Worm (Caenorhabditis elegans) whole organism, late embryonic: ENCODE results near the gene T05A12.4.

ENCODE experiments used
- C08G9.2 ChIP-seq: sonication (generic microtip); optimal IDR thresholded peaks from 2 replicates; lab custom pipeline; 2016; ENCODE audit warnings: mild to moderate bottlenecking, missing genetic modification characterization, moderate library complexity, missing compliant biosample characterization
- ahr-1 ChIP-seq: sonication (generic microtip); optimal IDR thresholded peaks from 2 replicates; lab custom pipeline; 2016; ENCODE audit warnings: missing genetic modification characterization, missing compliant biosample characterization
- ama-1 ChIP-seq: fragments of 150-350 bp; optimal IDR thresholded peaks from 2 replicates; lab custom pipeline; 2014
- ceh-19 ChIP-seq: fragments of 200-800 bp; sonication (Bioruptor generic); optimal IDR thresholded peaks from 2 replicates; lab custom pipeline; 2018; ENCODE audit warnings: mild to moderate bottlenecking, missing genetic modification characterization, missing compliant biosample characterization
- ceh-22 ChIP-seq: sonication (generic microtip); optimal IDR thresholded peaks from 2 replicates; lab custom pipeline; 2017; ENCODE audit warnings: missing biosample characterization, missing genetic modification characterization
- ceh-24 ChIP-seq: sonication (generic microtip); optimal IDR thresholded peaks from 2 replicates; lab custom pipeline; 2016; ENCODE audit warnings: mild to moderate bottlenecking, missing genetic modification characterization, missing compliant biosample characterization
- ceh-31 ChIP-seq: sonication (generic microtip); optimal IDR thresholded peaks from 2 replicates; lab custom pipeline; 2016; ENCODE audit warnings: missing genetic modification characterization, missing compliant biosample characterization
- ceh-48 ChIP-seq: sonication (generic microtip); optimal IDR thresholded peaks from 2 replicates; lab custom pipeline; 2016; ENCODE audit warnings: missing genetic modification characterization, inconsistent platforms, missing compliant biosample characterization
- elt-2 ChIP-seq: sonication (generic microtip); optimal IDR thresholded peaks from 2 replicates; lab custom pipeline; 2016; ENCODE audit warnings: missing genetic modification reagents, missing genetic modification characterization, missing compliant biosample characterization
- ets-4 ChIP-seq: sonication (generic microtip); optimal IDR thresholded peaks from 2 replicates; lab custom pipeline; 2016; ENCODE audit warnings: missing genetic modification characterization, missing compliant biosample characterization
- gmeb-2 ChIP-seq: sonication (generic microtip); optimal IDR thresholded peaks from 2 replicates; lab custom pipeline; 2016; ENCODE audit warnings: missing genetic modification characterization, inconsistent platforms, missing compliant biosample characterization
- hlh-30 ChIP-seq: sonication (generic microtip); optimal IDR thresholded peaks from 2 replicates; lab custom pipeline; 2017; ENCODE audit warnings: antibody characterized with exemption, missing genetic modification characterization, missing compliant biosample characterization; ENCODE audit not compliant: insufficient read depth
- hlh-6 ChIP-seq: sonication (generic microtip); optimal IDR thresholded peaks from 2 replicates; lab custom pipeline; 2016; ENCODE audit warnings: missing genotype, missing genetic modification characterization, missing compliant biosample characterization
- lin-11 ChIP-seq: fragments of 200-800 bp; sonication (Bioruptor generic); optimal IDR thresholded peaks from 2 replicates; lab custom pipeline; 2018; ENCODE audit warnings: mild to moderate bottlenecking, missing genetic modification characterization, missing compliant biosample characterization
- madf-2 ChIP-seq: sonication (generic microtip); optimal IDR thresholded peaks from 2 replicates; lab custom pipeline; 2017; ENCODE audit warnings: missing genetic modification characterization, missing compliant biosample characterization
- mec-3 ChIP-seq: sonication (generic microtip); optimal IDR thresholded peaks from 2 replicates; lab custom pipeline; 2016; ENCODE audit warnings: borderline replicate concordance, missing genetic modification characterization, missing compliant biosample characterization
- nfya-1 ChIP-seq: sonication (generic microtip); optimal IDR thresholded peaks from 2 replicates; lab custom pipeline; 2017; ENCODE audit warnings: missing genetic modification characterization, mild to moderate bottlenecking, missing compliant biosample characterization, antibody characterized with exemption, moderate library complexity
- pax-1 ChIP-seq: fragments of 150-350 bp; optimal IDR thresholded peaks from 2 replicates; lab custom pipeline; 2014; ENCODE audit warnings: missing biosample characterization, missing genetic modification characterization
- sdc-2 ChIP-seq: sonication (generic microtip); optimal IDR thresholded peaks from 2 replicates; lab custom pipeline; 2016; ENCODE audit warnings: missing genotype, missing genetic modification characterization, missing compliant biosample characterization
- sox-2 ChIP-seq: fragments of 200-800 bp; sonication (Bioruptor generic); IDR thresholded peaks from 2 replicates; pipeline ENCODE4 v1.3.6; 2022; ENCODE audit warnings: missing genetic modification reagents, missing genetic modification characterization, missing compliant biosample characterization
- tbx-7 ChIP-seq: sonication (generic microtip); optimal IDR thresholded peaks from 2 replicates; lab custom pipeline; 2016; ENCODE audit warnings: missing genotype, missing genetic modification characterization, missing compliant biosample characterization
- unc-3 ChIP-seq, 2 experiments: fragments of 200-800 bp in 1 of 2; sonication (Bioruptor generic) in 1 of 2; sonication (generic microtip) in 1 of 2; conservative IDR thresholded peaks in 1 of 2; optimal IDR thresholded peaks in 1 of 2; 2 replicates each; pipeline versions ENCODE4 v1.3.6 to Lab custom; 2016 to 2022; ENCODE audit warnings: missing compliant biosample characterization in 2 of 2, missing genetic modification characterization in 2 of 2, missing genetic modification reagents in 1 of 2
- unc-42 ChIP-seq: sonication (generic microtip); optimal IDR thresholded peaks from 2 replicates; lab custom pipeline; 2016; ENCODE audit warnings: missing genotype, missing genetic modification characterization, missing compliant biosample characterization
- zip-5 ChIP-seq: sonication (generic microtip); optimal IDR thresholded peaks from 2 replicates; lab custom pipeline; 2016; ENCODE audit warnings: missing genetic modification characterization, missing compliant biosample characterization
- ztf-16 ChIP-seq: sonication (generic microtip); optimal IDR thresholded peaks from 2 replicates; lab custom pipeline; 2017; ENCODE audit warnings: missing genetic modification characterization, missing compliant biosample characterization

The T05A12.4 gene

DNA sequence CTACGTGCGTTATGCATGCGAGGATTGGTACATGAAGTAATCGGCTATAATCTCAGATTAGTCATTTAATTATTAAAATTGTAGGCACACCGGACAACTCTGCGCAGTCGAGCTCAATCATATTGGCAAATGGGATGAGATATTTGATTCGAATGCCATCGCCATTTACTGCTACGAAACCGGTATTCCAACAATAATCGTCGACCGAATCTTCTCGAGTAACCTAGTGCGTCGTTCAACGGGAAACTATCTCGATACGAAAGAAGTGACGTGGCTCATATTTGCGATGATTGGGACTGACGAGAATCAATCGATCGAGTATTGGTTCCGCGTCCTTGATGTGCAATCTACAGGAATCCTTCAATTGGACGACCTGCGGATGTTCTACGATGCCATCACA lies 16.9 kb downstream of the T05A12.4 start:
- TF ChIP-seq nfya-1 (tag; lab: Kevin White, UChicago), result no peak
- no peak for TF ChIP-seq zip-5 (tag; lab: Kevin White, UChicago)
- TF ChIP-seq ets-4 (tag; lab: Kevin White, UChicago), result no peak
- TF ChIP-seq hlh-6 (tag; lab: Kevin White, UChicago), result no peak
- TF ChIP-seq elt-2 (tag; lab: Kevin White, UChicago), result no peak
- no peak for TF ChIP-seq ztf-16 (tag; lab: Kevin White, UChicago)
- TF ChIP-seq tbx-7, result no peak

ce11 chrIV:6905428-6905827 lies 17.7 kb downstream of the T05A12.4 start:
- TF ChIP-seq gmeb-2 (tag; lab: Kevin White, UChicago), result no peak

DNA sequence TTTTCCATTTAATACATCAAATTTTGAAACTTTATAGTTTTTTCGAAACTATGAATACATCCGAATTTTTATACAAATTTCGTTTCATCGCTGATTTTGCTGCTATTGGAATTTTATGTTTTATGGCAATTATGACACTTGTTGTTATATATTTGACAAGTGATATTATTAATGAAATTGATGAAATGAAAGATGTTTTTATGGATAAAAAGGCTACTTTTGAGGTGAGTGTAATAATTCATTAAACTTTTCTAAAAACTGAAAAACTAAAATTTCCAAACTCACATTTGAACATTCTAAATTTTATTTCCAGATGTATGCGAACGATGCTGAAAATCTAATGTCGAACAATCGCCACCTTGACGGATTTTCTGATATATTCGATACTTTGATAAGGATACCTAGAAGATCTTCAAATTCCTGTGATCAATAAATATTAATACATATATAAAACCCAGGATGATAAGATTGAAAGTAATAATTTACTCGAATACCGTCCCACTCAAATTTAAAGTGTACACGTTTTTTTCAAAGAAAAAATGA lies 18.3 kb downstream of the T05A12.4 start, which contains the start of the genes T22D1.17 and T22D1.8:
Gene T22D1.17 (plus strand): TSS at position 51 of the 543 bp plus-strand sequence.
Gene T22D1.8 (minus strand): TSS at position 402 of the 543 bp plus-strand sequence.
- TF ChIP-seq unc-3 (GFP tag; conservative IDR thresholded peaks at IDR 0.05; lab: Robert Waterston, UW) (no peak), unc-3 (tag; optimal IDR thresholded peaks at IDR 0.05; lab: Kevin White, UChicago) (no peak), tbx-7 (no peak), sox-2 (GFP tag; lab: Robert Waterston, UW) (no peak), unc-42 (tag; lab: Kevin White, UChicago) (no peak), ceh-24 (no peak), ceh-19 (GFP tag; lab: Kevin White, UChicago) (no peak), ahr-1 (tag; lab: Kevin White, UChicago) (no peak), ceh-31 (tag; lab: Kevin White, UChicago) (no peak), pax-1 (no peak), sdc-2 (tag; lab: Kevin White, UChicago) (no peak)
- TF ChIP-seq, all 69 proteins: peak for 0

DNA sequence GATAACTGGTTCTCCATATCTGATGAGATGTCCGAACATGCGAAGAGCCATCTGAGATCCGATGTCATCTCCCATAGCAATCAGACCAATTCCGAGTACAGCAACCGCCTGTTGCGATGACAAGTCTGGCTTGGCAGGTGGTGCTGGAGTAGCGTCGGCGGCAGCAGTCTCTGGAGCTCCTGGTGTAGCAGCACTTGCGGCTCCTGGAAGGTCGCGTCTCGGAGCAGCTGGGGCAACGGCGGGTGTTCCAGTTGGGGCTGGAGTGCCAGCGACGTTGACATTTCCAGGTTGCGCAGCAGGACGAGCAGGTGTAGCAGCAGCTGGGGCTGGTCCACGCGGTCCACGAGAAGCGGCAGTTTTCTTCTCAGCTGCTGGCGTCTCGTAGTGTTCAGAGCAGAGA lies 19.7 kb downstream of the T05A12.4 start:
- TF ChIP-seq madf-2 (tag; lab: Kevin White, UChicago) (no peak), ztf-16 (tag; lab: Kevin White, UChicago) (no peak), gmeb-2 (tag; lab: Kevin White, UChicago) (no peak), ama-1 (lab: Kevin White, UChicago) (no peak), C08G9.2 (tag; lab: Kevin White, UChicago) (peak; percentile 28), mec-3 (peak; percentile 24)

DNA sequence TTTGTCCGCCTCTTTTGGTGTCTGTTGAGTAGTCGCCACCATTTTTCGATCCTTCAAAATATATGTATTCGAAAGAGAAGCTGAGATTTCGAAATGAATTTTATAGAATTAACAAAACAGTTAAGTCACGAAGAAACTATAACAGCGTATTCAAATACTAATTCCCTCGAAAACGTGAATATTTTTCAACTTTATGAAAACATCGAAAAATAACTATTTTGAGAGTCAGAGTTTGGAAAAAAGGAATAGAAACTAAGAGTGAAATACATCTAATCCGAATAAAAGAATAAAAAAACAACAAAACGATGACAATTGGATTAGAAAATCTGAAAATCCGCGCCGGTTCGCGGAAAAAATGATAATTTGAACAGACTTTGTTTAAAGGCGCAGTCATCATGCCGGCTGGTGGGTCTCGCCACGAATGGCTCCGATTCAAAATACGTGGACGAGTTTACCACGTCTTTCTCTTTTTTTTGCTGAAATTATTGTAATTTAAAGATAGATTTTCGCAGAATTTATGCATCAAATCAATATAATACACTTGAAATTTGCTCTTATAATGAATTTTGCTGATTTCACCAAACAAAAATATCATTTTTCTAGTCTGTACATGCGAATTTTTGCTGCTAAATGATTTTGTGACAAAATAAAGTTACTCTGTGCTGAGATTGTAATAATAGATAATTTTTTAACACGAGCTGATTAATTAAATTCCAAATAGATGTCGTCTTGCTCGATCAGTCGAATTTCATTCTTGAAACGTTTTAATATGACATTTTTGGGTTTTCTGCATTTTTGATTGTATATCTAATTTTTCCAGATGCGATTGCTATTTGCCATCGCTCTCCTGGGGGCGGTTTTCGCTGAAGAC lies 22.4 kb downstream of the T05A12.4 start, which contains the start of the genes rpn-1 and ribo-1:
Gene rpn-1 (minus strand): TSS at position 51 of the 871 bp plus-strand sequence.
Gene ribo-1 (plus strand): TSS at position 821 of the 871 bp plus-strand sequence.
- no peak for TF ChIP-seq ceh-22
- no peak for TF ChIP-seq ztf-16 (tag; lab: Kevin White, UChicago)
- no peak for TF ChIP-seq hlh-30 (tag; lab: Kevin White, UChicago)
- TF ChIP-seq ceh-48 (tag; lab: Kevin White, UChicago), result no peak
- TF ChIP-seq lin-11 (tag; lab: Kevin White, UChicago), result no peak
- TF ChIP-seq, all 69 proteins: peak for 0

DNA sequence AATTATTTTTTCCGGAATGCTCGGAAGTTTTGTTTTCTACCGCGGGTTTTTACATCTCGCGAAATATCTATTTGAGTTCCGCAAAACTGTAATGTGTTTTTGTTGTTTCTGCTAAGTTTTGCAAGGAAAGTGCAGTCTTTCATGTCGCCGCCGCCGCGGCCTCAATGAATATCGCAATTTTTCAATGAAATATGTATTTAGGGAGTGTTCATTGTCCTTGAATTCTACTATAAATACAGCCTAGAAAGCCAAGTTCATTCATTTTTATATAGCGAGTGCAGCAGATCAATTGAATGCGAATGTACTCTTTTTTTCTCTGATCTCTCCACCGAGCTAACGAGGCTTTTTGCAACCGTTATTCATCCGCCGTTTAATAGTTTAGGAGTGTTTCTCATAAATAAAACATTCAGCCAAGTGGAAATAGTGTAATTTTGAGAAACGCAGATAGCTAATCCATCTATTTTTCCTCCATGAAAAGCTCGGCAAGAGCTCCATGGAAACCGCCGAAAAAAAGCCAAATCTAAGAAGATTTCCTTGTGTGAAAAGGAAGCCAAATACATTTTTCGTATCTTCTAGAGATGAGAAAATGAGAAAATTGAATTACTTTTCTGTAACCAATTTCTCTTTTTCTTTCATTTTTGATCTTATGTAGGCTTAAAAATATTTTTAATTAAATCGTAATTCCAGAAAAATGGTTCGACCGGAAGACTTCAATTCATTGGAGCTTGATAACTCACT lies 25.3 kb downstream of the T05A12.4 start, which contains the start of gene T22D1.3:
Gene T22D1.3 (plus strand): TSS at position 688 of the 738 bp plus-strand sequence.
- TF ChIP-seq ztf-16 (tag; lab: Kevin White, UChicago), result no peak
- TF ChIP-seq ama-1 (lab: Kevin White, UChicago), result peak; percentile 28
